Worm (Caenorhabditis elegans) whole organism, young adult: ENCODE measurements around the gene atg-16.2.

Experiments used
- B0019.2 ChIP-seq: fragments of 200-800 bp; sonication (Bioruptor generic); conservative IDR thresholded peaks from 2 replicates; pipeline ENCODE4 v1.3.6; 2022; ENCODE audit warnings: missing genetic modification reagents, missing genetic modification characterization, missing compliant biosample characterization
- C17E4.6 ChIP-seq: fragments of 200-800 bp; sonication (Bioruptor generic); IDR thresholded peaks from 2 replicates; pipeline ENCODE4 v1.3.6; 2022; ENCODE audit warnings: missing genetic modification reagents, missing genetic modification characterization, missing compliant biosample characterization
- F39B2.1 ChIP-seq: fragments of 200-800 bp; sonication (Bioruptor generic); IDR thresholded peaks from 2 replicates; pipeline ENCODE4 v1.3.6; 2022; ENCODE audit warnings: missing genetic modification reagents, missing genetic modification characterization, missing compliant biosample characterization
- F55B11.4 ChIP-seq: sonication (generic microtip); optimal IDR thresholded peaks from 2 replicates; lab custom pipeline; 2016; ENCODE audit warnings: missing compliant biosample characterization, missing genetic modification characterization, borderline replicate concordance; ENCODE audit not compliant: insufficient read depth
- K11D2.4 ChIP-seq: fragments of 200-800 bp; sonication (Bioruptor generic); IDR thresholded peaks from 2 replicates; pipeline ENCODE4 v1.3.6; 2022; ENCODE audit warnings: missing genetic modification reagents, missing genetic modification characterization, missing compliant biosample characterization
- T07F8.4 ChIP-seq: sonication (generic microtip); optimal IDR thresholded peaks from 2 replicates; lab custom pipeline; 2016; ENCODE audit warnings: mild to moderate bottlenecking, missing genetic modification characterization, moderate library complexity, missing compliant biosample characterization
- T26A5.8 ChIP-seq: sonication (generic microtip); optimal IDR thresholded peaks from 2 replicates; lab custom pipeline; 2016; ENCODE audit warnings: missing genetic modification characterization, missing compliant biosample characterization
- Y53G8AR.9 ChIP-seq: fragments of 200-800 bp; sonication (Bioruptor generic); conservative IDR thresholded peaks from 2 replicates; pipeline ENCODE4 v1.3.6; 2022; ENCODE audit warnings: missing genetic modification reagents, missing genetic modification characterization, missing compliant biosample characterization
- Y79H2A.3 ChIP-seq: fragments of 200-800 bp; sonication (Bioruptor generic); conservative IDR thresholded peaks from 2 replicates; pipeline ENCODE4 v1.3.6; 2022; ENCODE audit warnings: missing genetic modification reagents, missing genetic modification characterization, missing compliant biosample characterization
- Y95B8A.8 ChIP-seq: fragments of 200-800 bp; sonication (Bioruptor generic); IDR thresholded peaks from 2 replicates; pipeline ENCODE4 v1.3.6; 2022; ENCODE audit warnings: missing genetic modification reagents, missing genetic modification characterization, missing compliant biosample characterization
- ama-1 ChIP-seq, 3 experiments: fragments of 150-350 bp in 1 of 3; sonication (generic microtip) in 2 of 3; optimal IDR thresholded peaks; 2 replicates each; lab custom pipeline; 2014 to 2018; ENCODE audit warnings: missing biosample characterization in 2 of 3, missing genetic modification characterization in 2 of 3, missing genetic modification reagents in 2 of 3
- ccch-3 ChIP-seq: fragments of 200-800 bp; sonication (Bioruptor generic); optimal IDR thresholded peaks from 2 replicates; lab custom pipeline; 2018; ENCODE audit warnings: mild to moderate bottlenecking, missing genetic modification characterization, missing compliant biosample characterization
- cebp-2 ChIP-seq: fragments of 200-800 bp; sonication (Bioruptor generic); IDR thresholded peaks from 2 replicates; pipeline ENCODE4 v1.3.6; 2022; ENCODE audit warnings: missing genetic modification characterization, missing compliant biosample characterization
- ceh-91 ChIP-seq: fragments of 200-800 bp; sonication (Bioruptor generic); IDR thresholded peaks from 2 replicates; pipeline ENCODE4 v1.3.6; 2022; ENCODE audit warnings: missing genetic modification reagents, missing genetic modification characterization, missing compliant biosample characterization
- chd-7 ChIP-seq: sonication (generic microtip); optimal IDR thresholded peaks from 2 replicates; lab custom pipeline; 2016; ENCODE audit warnings: mild to moderate bottlenecking, missing genetic modification characterization, moderate library complexity, missing compliant biosample characterization
- dpff-1 ChIP-seq: sonication (generic microtip); optimal IDR thresholded peaks from 2 replicates; lab custom pipeline; 2017; ENCODE audit warnings: mild to moderate bottlenecking, missing genetic modification characterization, missing compliant biosample characterization
- dpl-1 ChIP-seq: fragments of 150-350 bp; optimal IDR thresholded peaks from 2 replicates; lab custom pipeline; 2014; ENCODE audit warnings: missing biosample characterization, missing genetic modification reagents, missing genetic modification characterization
- egl-18 ChIP-seq: fragments of 200-800 bp; sonication (Bioruptor generic); IDR thresholded peaks from 2 replicates; pipeline ENCODE4 v1.3.6; 2022; ENCODE audit warnings: missing genetic modification reagents, missing genetic modification characterization, missing compliant biosample characterization
- egl-44 ChIP-seq: fragments of 200-800 bp; sonication (Bioruptor generic); IDR thresholded peaks from 2 replicates; pipeline ENCODE4 v1.3.6; 2022; ENCODE audit warnings: missing genetic modification reagents, missing genetic modification characterization, missing compliant biosample characterization
- egrh-3 ChIP-seq: fragments of 200-800 bp; sonication (Bioruptor generic); IDR thresholded peaks from 2 replicates; pipeline ENCODE4 v1.3.6; 2022; ENCODE audit warnings: missing genetic modification reagents, missing genetic modification characterization, missing compliant biosample characterization
- ekl-4 ChIP-seq: fragments of 200-800 bp; sonication (Bioruptor generic); IDR thresholded peaks from 2 replicates; pipeline ENCODE4 v1.3.6; 2022; ENCODE audit warnings: missing genetic modification reagents, missing genetic modification characterization, missing compliant biosample characterization
- fkh-3 ChIP-seq: sonication (generic microtip); optimal IDR thresholded peaks from 2 replicates; lab custom pipeline; 2016; ENCODE audit warnings: mild to moderate bottlenecking, missing genetic modification characterization, missing compliant biosample characterization
- hmg-20 ChIP-seq: fragments of 200-800 bp; sonication (Bioruptor generic); IDR thresholded peaks from 2 replicates; pipeline ENCODE4 v1.3.6; 2022; ENCODE audit warnings: missing genetic modification reagents, missing genetic modification characterization, missing compliant biosample characterization
- lin-26 ChIP-seq: fragments of 200-800 bp; sonication (Bioruptor generic); IDR thresholded peaks from 2 replicates; pipeline ENCODE4 v1.3.6; 2022; ENCODE audit warnings: missing genetic modification reagents, missing genetic modification characterization, missing compliant biosample characterization
- lin-35 ChIP-seq, 3 experiments: fragments of 150-350 bp in 2 of 3; sonication (generic microtip) in 1 of 3; optimal IDR thresholded peaks; 2 replicates each; lab custom pipeline; 2014 to 2018; ENCODE audit warnings: missing biosample characterization in 3 of 3, missing genetic modification characterization in 3 of 3, missing genetic modification reagents in 3 of 3
- lsl-1 ChIP-seq: fragments of 200-800 bp; sonication (Bioruptor generic); optimal IDR thresholded peaks from 2 replicates; lab custom pipeline; 2018; ENCODE audit warnings: mild to moderate bottlenecking, missing genetic modification characterization, moderate library complexity, missing compliant biosample characterization
- madf-8 ChIP-seq: fragments of 200-800 bp; sonication (Bioruptor generic); conservative IDR thresholded peaks from 2 replicates; pipeline ENCODE4 v1.3.6; 2022; ENCODE audit warnings: missing genetic modification reagents, missing genetic modification characterization, missing compliant biosample characterization
- mel-28 ChIP-seq: sonication (generic microtip); optimal IDR thresholded peaks from 2 replicates; lab custom pipeline; 2016; ENCODE audit warnings: borderline replicate concordance, mild to moderate bottlenecking, missing genetic modification characterization, missing compliant biosample characterization
- mxl-1 ChIP-seq: sonication (generic microtip); optimal IDR thresholded peaks from 2 replicates; lab custom pipeline; 2016; ENCODE audit warnings: missing genetic modification characterization, missing compliant biosample characterization
- nfya-2 ChIP-seq: fragments of 200-800 bp; sonication (Bioruptor generic); IDR thresholded peaks from 2 replicates; pipeline ENCODE4 v1.3.6; 2022; ENCODE audit warnings: missing genetic modification reagents, missing genetic modification characterization, missing compliant biosample characterization
- nhr-27 ChIP-seq: fragments of 200-800 bp; sonication (Bioruptor generic); optimal IDR thresholded peaks from 2 replicates; lab custom pipeline; 2018; ENCODE audit warnings: mild to moderate bottlenecking, missing genetic modification characterization, moderate library complexity, missing compliant biosample characterization
- nhr-80 ChIP-seq: sonication (generic microtip); optimal IDR thresholded peaks from 2 replicates; lab custom pipeline; 2016; ENCODE audit warnings: missing genetic modification characterization, missing compliant biosample characterization
- pbrm-1 ChIP-seq: fragments of 200-800 bp; sonication (Bioruptor generic); IDR thresholded peaks from 2 replicates; pipeline ENCODE4 v1.3.6; 2022; ENCODE audit warnings: missing genetic modification reagents, missing genetic modification characterization, missing compliant biosample characterization
- pha-4 ChIP-seq: fragments of 150-350 bp; sonication (generic microtip); optimal IDR thresholded peaks from 2 replicates; lab custom pipeline; 2014; ENCODE audit warnings: missing biosample characterization, missing genetic modification reagents, missing genetic modification characterization
- sea-2 ChIP-seq: fragments of 200-800 bp; sonication (Bioruptor generic); IDR thresholded peaks from 2 replicates; pipeline ENCODE4 v1.3.6; 2022; ENCODE audit warnings: missing genetic modification characterization, missing compliant biosample characterization
- snpc-1.1 ChIP-seq: sonication (generic microtip); optimal IDR thresholded peaks from 2 replicates; lab custom pipeline; 2017; ENCODE audit warnings: missing genetic modification characterization, mild to moderate bottlenecking, missing compliant biosample characterization, antibody characterized with exemption, moderate library complexity, missing genotype, missing genetic modification reagents; ENCODE audit not compliant: insufficient read depth
- tbp1 ChIP-seq: fragments of 200-800 bp; sonication (Bioruptor generic); optimal IDR thresholded peaks from 2 replicates; lab custom pipeline; 2018; ENCODE audit warnings: mild to moderate bottlenecking, missing genetic modification characterization, missing compliant biosample characterization
- xnd-1 ChIP-seq: sonication (generic microtip); optimal IDR thresholded peaks from 2 replicates; lab custom pipeline; 2016; ENCODE audit warnings: missing genotype, missing genetic modification reagents, missing genetic modification characterization, missing compliant biosample characterization
- ztf-18 ChIP-seq: sonication (generic microtip); optimal IDR thresholded peaks from 2 replicates; lab custom pipeline; 2016; ENCODE audit warnings: missing genotype, mild to moderate bottlenecking, missing genetic modification characterization, missing compliant biosample characterization
- ztf-28 ChIP-seq: fragments of 200-800 bp; sonication (Bioruptor generic); IDR thresholded peaks from 2 replicates; pipeline ENCODE4 v1.3.6; 2022; ENCODE audit warnings: missing genetic modification reagents, missing genetic modification characterization, missing compliant biosample characterization

atg-16.2 gene

ce11 chrII:6484876-6485526 lies 31.8 kb upstream of the atg-16.2 start, which contains the start of the genes lido-16 and plpp-1.2:
lido-16 (minus strand) TSS chrII:6484976.
plpp-1.2 (plus strand) TSS chrII:6485476.
- TF ChIP-seq lin-35 (GFP tag; optimal IDR thresholded peaks at IDR 0.05; lab: Kevin White, UChicago) (no peak), dpl-1 (GFP tag; lab: Kevin White, UChicago) (no peak), ama-1 (optimal IDR thresholded peaks at IDR 0.05; lab: Kevin White, UChicago) (no peak), ama-1 (GFP tag; optimal IDR thresholded peaks at IDR 0.05; lab: Kevin White, UChicago) (no peak), T07F8.4 (tag; lab: Kevin White, UChicago) (no peak), cebp-2 (no peak), mxl-1 (tag; lab: Kevin White, UChicago) (no peak), K11D2.4 (GFP tag; lab: Robert Waterston, UW) (no peak), egrh-3 (GFP tag; lab: Robert Waterston, UW) (no peak), ztf-18 (tag; lab: Kevin White, UChicago) (no peak), mel-28 (tag; lab: Kevin White, UChicago) (no peak)

DNA sequence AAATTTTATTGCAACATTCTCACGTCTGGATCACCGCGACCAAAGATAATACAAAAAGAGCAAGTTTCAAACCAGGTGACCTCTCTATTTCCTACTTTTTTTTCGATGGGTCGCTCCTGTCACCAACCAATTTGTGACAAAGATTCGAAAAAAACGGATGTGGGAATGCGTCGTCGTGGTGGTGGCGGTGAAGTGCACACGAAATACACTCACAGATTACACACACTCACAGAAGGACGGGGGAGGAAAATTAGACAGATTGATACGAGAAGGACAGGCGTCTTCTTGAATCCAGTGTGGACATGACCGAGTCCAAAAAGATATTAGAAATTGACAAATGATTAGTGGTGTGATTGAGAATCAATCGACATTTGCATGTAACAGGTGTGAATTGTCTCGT lies 29.6 kb upstream of the atg-16.2 start:
- TF ChIP-seq dpff-1, result no peak
- no peak for TF ChIP-seq nhr-27 (tag; lab: Kevin White, UChicago)
- no peak for TF ChIP-seq pha-4
- TF ChIP-seq ztf-28, result no peak
- no peak for TF ChIP-seq xnd-1 (tag; lab: Kevin White, UChicago)
- no peak for TF ChIP-seq lsl-1 (GFP tag; lab: Kevin White, UChicago)

DNA sequence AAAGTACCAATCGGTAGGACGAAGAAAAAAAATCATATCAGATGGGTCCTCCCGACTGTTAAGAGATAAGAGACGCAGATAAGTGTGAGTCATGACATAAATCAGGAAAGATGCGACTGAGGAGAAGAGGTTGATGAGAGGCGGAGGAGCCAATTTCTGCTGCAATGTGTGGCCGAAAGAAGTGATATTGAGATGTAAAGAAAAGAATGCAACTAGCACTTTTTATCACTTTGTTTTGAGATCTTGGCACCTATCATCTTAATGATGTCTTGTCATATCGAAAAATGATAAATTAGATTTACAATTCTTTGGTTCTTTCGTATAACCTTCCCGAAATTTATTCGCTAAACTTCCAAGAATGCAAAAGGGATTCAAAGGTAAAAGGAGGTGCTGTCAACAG lies 28.9 kb upstream of the atg-16.2 start, which contains the start of gene del-10:
TSS of gene del-10 (minus strand) at position 24 of the 400 bp plus-strand sequence.
- TF ChIP-seq pbrm-1 (GFP tag; lab: Robert Waterston, UW) (no peak), C17E4.6 (GFP tag; lab: Robert Waterston, UW) (no peak), T26A5.8 (tag; lab: Kevin White, UChicago) (no peak), tbp1 (GFP tag; lab: Kevin White, UChicago) (no peak), lin-35 (GFP tag; optimal IDR thresholded peaks at IDR 0.05; lab: Kevin White, UChicago) (no peak), Y95B8A.8 (GFP tag; lab: Robert Waterston, UW) (no peak), chd-7 (tag; lab: Kevin White, UChicago) (no peak), lin-26 (GFP tag; lab: Robert Waterston, UW) (no peak), fkh-3 (tag; lab: Kevin White, UChicago) (no peak), T07F8.4 (tag; lab: Kevin White, UChicago) (no peak), sea-2 (GFP tag; lab: Robert Waterston, UW) (no peak)
- TF ChIP-seq, all 124 proteins: peak for 0

DNA sequence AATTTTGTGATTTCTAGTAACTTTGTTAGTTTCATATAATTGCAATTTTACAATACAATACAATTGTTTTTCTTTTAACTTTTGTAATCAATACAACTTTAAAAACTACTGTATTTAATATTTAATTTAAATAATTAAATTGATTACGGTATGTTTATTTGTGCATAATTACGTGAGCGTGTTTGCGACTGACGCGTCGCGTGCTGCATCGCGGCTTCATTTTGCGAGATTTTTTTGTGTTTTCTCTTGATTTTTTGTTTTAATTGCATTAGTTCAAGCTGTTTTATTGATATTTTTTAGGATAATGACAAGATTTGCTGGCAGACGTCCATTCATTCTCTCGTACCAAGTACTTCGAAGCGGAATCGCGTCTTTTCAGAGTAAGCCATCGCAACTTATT lies 23.5 kb upstream of the atg-16.2 start, which contains the start of gene T28D9.4:
TSS of gene T28D9.4 (plus strand) at position 301 of the 400 bp plus-strand sequence.
- no peak for TF ChIP-seq nhr-80 (tag; lab: Kevin White, UChicago)
- peak; percentile 68 for TF ChIP-seq lsl-1 (GFP tag; lab: Kevin White, UChicago)

DNA sequence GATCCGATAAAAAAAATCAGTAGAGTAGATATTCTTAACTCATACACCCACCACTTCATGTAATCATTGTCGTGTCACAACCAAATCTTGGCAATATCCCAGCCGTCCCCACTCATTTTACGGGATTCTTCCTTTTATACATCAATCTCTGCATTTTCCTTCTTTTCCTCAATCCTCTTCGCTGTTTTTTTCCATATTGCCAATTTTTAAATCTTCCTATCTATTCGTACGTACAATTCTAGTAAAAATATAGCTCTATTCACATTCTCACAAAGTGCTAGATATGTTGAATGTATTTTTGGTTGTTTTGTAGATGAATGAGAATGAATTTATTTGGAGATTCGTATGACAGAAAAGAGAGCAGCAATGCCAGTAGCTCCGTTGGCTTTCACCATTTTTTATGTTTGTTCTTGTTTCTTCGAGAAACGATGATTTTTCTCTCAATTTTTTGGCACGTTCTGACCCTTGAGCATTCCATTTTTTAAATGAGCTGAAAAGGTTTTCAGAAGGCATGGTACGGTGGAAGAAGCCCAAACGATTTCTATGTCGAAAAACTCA lies 22.1 kb upstream of the atg-16.2 start, which contains the start of gene T28D9.16:
TSS of gene T28D9.16 (plus strand) at position 508 of the 558 bp plus-strand sequence.
- no peak for TF ChIP-seq snpc-1.1 (tag; lab: Kevin White, UChicago)
- TF ChIP-seq Y79H2A.3, result no peak
- no peak for TF ChIP-seq nfya-2 (GFP tag; lab: Robert Waterston, UW)
- TF ChIP-seq xnd-1 (tag; lab: Kevin White, UChicago), result no peak
- no peak for TF ChIP-seq madf-8 (GFP tag; lab: Robert Waterston, UW)
- TF ChIP-seq Y53G8AR.9 (GFP tag; lab: Robert Waterston, UW), result no peak
- no peak for TF ChIP-seq C17E4.6 (GFP tag; lab: Robert Waterston, UW)
- no peak for TF ChIP-seq ccch-3 (GFP tag; lab: Kevin White, UChicago)
- no peak for TF ChIP-seq mel-28 (tag; lab: Kevin White, UChicago)
- no peak for TF ChIP-seq hmg-20 (GFP tag; lab: Robert Waterston, UW)
- TF ChIP-seq egl-44 (GFP tag; lab: Robert Waterston, UW), result no peak
- TF ChIP-seq B0019.2 (GFP tag; lab: Robert Waterston, UW), result no peak
- no peak for TF ChIP-seq F39B2.1 (GFP tag; lab: Robert Waterston, UW)
- no peak for TF ChIP-seq F55B11.4 (tag; lab: Kevin White, UChicago)
- no peak for TF ChIP-seq ceh-91 (GFP tag; lab: Robert Waterston, UW)
- no peak for TF ChIP-seq ekl-4 (GFP tag; lab: Robert Waterston, UW)
- no peak for TF ChIP-seq egl-18
